Fruit fly (Drosophila melanogaster) whole organism: ENCODE results near the gene Targ3.

ENCODE experiments used
- CG8478 ChIP-seq: fragments of >200 bp; optimal IDR thresholded peaks from 2 replicates; lab custom pipeline; 2018; ENCODE audit warnings: inconsistent platforms
- Dll ChIP-seq: fragments of >200 bp; optimal IDR thresholded peaks from 2 replicates; lab custom pipeline; 2017
- EcR ChIP-seq, 2 experiments: fragments of >200 bp; optimal IDR thresholded peaks; 2 replicates each; lab custom pipeline; 2017; ENCODE audit warnings: missing biosample characterization in 2 of 2, missing genetic modification characterization in 2 of 2, missing genetic modification reagents in 2 of 2
- pan ChIP-seq: fragments of >200 bp; optimal IDR thresholded peaks from 2 replicates; lab custom pipeline; 2017
- psq ChIP-seq: fragments of >200 bp; optimal IDR thresholded peaks from 2 replicates; lab custom pipeline; 2017
- usp ChIP-seq: fragments of >200 bp; optimal IDR thresholded peaks from 2 replicates; lab custom pipeline; 2017; ENCODE audit warnings: missing biosample characterization, missing genetic modification characterization, mixed read lengths

Targ3 gene

dm6 chr3L:21196563-21196962, at the start of gene Targ3, which contains the start of gene park:
TSS of gene Targ3 (plus strand) at chr3L:21196831.
TSS of gene park (minus strand) at chr3L:21196853.
- TF ChIP-seq usp (GFP tag; lab: Kevin White, UChicago): no peak
- TF ChIP-seq pan (lab: Kevin White, UChicago): no peak
- TF ChIP-seq Dll (lab: Kevin White, UChicago): no peak
- TF ChIP-seq EcR (GFP tag; optimal IDR thresholded peaks at IDR 0.05; lab: Kevin White, UChicago): no peak
- no peak for TF ChIP-seq CG8478
- TF ChIP-seq psq (lab: Kevin White, UChicago): no peak

DNA sequence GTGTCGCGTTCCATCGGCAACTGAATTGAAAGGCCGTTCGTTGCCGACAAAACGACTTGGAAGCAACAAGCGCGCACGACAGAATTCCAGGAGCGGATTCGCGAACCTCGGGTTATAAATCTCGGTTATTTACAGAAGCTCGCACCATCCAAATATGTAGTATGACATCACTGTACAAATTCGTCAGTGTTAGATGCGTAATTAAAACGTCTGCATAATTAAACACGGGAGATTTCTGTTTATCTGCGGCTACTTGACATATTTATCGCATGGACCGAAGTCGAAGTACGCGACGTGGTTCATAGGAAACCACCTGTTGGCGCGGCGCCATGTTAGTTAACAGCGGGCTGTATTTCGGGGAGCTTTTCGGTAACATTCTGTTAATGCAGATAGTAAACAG, 24.7 kb upstream of the Targ3 start, which contains the start of gene Ac78C:
Gene Ac78C (minus strand): TSS at position 26 of the 400 bp plus-strand sequence.
- TF ChIP-seq usp (GFP tag; lab: Kevin White, UChicago): no peak
- TF ChIP-seq psq (lab: Kevin White, UChicago): no peak
- no peak for TF ChIP-seq CG8478
- TF ChIP-seq Dll (lab: Kevin White, UChicago): no peak
- TF ChIP-seq EcR (GFP tag; optimal IDR thresholded peaks at IDR 0.05; lab: Kevin White, UChicago): no peak

dm6 chr3L:21172527-21173253, 23.9 kb upstream of the Targ3 start, which contains the start of the genes chb and AsnS:
TSS of gene chb (plus strand) at chr3L:21172853.
TSS of gene AsnS (plus strand) at chr3L:21173118.
- TF ChIP-seq EcR (GFP tag; optimal IDR thresholded peaks at IDR 0.05; lab: Kevin White, UChicago) (peak in 1 of 2 experiments; percentile 6), psq (lab: Kevin White, UChicago) (no peak)

- TF ChIP-seq EcR (GFP tag; optimal IDR thresholded peaks at IDR 0.05; lab: Kevin White, UChicago) (no peak), pan (lab: Kevin White, UChicago) (no peak), Dll (lab: Kevin White, UChicago) (no peak), CG8478 (no peak), usp (GFP tag; lab: Kevin White, UChicago) (no peak), psq (lab: Kevin White, UChicago) (no peak)
Observed at dm6 chr3L:21174962-21175361, 21.7 kb upstream of the Targ3 start.

DNA sequence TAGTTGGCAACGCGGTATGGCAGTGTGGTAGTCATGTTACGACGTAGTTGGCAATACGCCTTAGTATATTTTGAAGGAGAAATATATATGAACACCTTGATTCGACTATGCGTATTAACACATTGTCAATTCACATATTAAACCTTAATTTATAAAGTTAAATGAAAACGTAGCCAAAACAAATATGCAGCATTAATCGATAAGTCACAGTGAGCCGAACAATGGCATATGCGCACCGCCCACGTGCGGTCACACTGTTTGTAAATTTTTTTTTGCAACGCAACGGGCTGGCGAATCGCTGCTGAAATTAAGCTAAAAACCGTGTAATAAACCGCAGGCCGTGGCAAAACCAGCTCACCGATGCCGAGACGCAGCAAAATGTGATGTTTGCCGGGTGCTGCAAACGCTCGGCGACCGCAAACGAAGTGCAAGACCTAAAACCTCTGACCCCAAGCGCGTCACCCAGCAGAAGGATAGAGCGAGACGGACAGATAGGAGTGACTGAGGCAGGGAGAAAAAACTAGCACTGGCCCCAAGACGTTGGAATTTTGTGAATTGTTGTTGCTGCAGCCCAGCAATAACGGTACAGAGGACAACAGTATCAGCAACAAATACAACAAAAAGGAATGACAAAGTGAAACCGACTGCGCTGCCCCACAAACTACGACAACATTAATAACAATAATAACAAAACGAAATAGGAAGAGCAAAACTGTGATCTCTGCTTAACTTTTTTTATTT, 20.9 kb upstream of the Targ3 start:
- no peak for TF ChIP-seq usp (GFP tag; lab: Kevin White, UChicago)
- no peak for TF ChIP-seq pan (lab: Kevin White, UChicago)

dm6 chr3L:21176276-21176934, 20.2 kb upstream of the Targ3 start:
- no peak for TF ChIP-seq EcR (GFP tag; optimal IDR thresholded peaks at IDR 0.05; lab: Kevin White, UChicago)
- TF ChIP-seq CG8478: no peak
- no peak for TF ChIP-seq psq (lab: Kevin White, UChicago)
- TF ChIP-seq pan (lab: Kevin White, UChicago): no peak

dm6 chr3L:21176935-21177581, 19.6 kb upstream of the Targ3 start:
- no peak for TF ChIP-seq psq (lab: Kevin White, UChicago)
- TF ChIP-seq pan (lab: Kevin White, UChicago): no peak
- TF ChIP-seq Dll (lab: Kevin White, UChicago): no peak
- TF ChIP-seq CG8478: no peak
- TF ChIP-seq EcR (GFP tag; optimal IDR thresholded peaks at IDR 0.05; lab: Kevin White, UChicago): no peak
- no peak for TF ChIP-seq usp (GFP tag; lab: Kevin White, UChicago)

dm6 chr3L:21185622-21186021, 11.0 kb upstream of the Targ3 start:
- TF ChIP-seq pan (lab: Kevin White, UChicago) (no peak), usp (GFP tag; lab: Kevin White, UChicago) (no peak), CG8478 (no peak), Dll (lab: Kevin White, UChicago) (no peak), EcR (GFP tag; optimal IDR thresholded peaks at IDR 0.05; lab: Kevin White, UChicago) (no peak), psq (lab: Kevin White, UChicago) (no peak)

DNA sequence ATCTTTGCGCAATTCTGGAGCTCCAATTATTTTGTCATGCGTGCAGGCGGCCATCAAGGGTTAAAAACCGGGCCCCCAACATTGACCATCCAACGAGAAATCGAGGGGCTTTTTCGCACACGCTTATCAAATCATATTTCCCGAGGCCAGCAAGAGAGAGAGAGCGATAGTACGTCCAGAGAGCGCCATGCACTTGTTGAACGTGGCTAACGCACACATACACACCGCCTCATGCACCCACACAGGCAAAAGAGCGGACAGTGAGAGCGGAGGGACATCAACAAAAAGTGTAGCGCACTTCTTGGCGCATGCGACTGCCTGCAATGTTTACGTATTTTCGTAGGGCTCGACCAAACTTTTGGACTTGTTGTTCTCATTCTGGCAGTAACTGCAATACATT, 10.1 kb upstream of the Targ3 start:
- TF ChIP-seq CG8478 (no peak), pan (lab: Kevin White, UChicago) (no peak), EcR (GFP tag; optimal IDR thresholded peaks at IDR 0.05; lab: Kevin White, UChicago) (no peak), psq (lab: Kevin White, UChicago) (no peak), usp (GFP tag; lab: Kevin White, UChicago) (no peak), Dll (lab: Kevin White, UChicago) (no peak)

- TF ChIP-seq CG8478: no peak
- TF ChIP-seq Dll (lab: Kevin White, UChicago): no peak
- TF ChIP-seq psq (lab: Kevin White, UChicago): no peak
- no peak for TF ChIP-seq pan (lab: Kevin White, UChicago)
- no peak for TF ChIP-seq usp (GFP tag; lab: Kevin White, UChicago)
- no peak for TF ChIP-seq EcR (GFP tag; optimal IDR thresholded peaks at IDR 0.05; lab: Kevin White, UChicago)
Observed at dm6 chr3L:21192024-21192423, 4.6 kb upstream of the Targ3 start.

DNA sequence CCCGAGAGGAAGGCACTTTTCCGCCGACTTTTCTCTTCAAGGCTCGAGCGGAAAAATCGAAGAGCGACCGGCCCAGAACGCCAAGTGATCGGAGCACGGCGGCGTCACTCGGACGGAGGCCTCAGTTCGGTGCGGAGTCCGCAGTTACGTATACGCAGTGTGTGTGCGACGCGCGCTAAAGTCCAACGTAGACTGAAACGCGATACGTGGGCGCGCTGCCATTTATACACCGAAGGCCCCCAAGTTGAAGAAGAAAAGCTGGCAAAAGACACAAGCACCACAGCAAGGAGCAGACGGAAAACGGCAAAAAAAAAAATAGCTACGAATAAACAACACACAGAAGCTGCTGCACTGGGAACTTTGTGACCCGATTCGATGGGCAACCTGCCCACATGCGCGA, 3.5 kb upstream of the Targ3 start, which contains the start of gene CG42337:
Gene CG42337 (minus strand): TSS at position 194 of the 400 bp plus-strand sequence.
- TF ChIP-seq psq (lab: Kevin White, UChicago): no peak
- no peak for TF ChIP-seq usp (GFP tag; lab: Kevin White, UChicago)
- no peak for TF ChIP-seq CG8478
- no peak for TF ChIP-seq Dll (lab: Kevin White, UChicago)
- no peak for TF ChIP-seq EcR (GFP tag; optimal IDR thresholded peaks at IDR 0.05; lab: Kevin White, UChicago)
